Worm (Caenorhabditis elegans) whole organism, L2 larva: ENCODE results near the gene H01M10.2.

Experiments
- C34F6.9 ChIP-seq: fragments of 150-350 bp; optimal IDR thresholded peaks from 2 replicates; lab custom pipeline; 2014; ENCODE audit warnings: missing biosample characterization, missing genetic modification characterization
- F13H6.1 ChIP-seq: sonication (generic microtip); optimal IDR thresholded peaks from 2 replicates; lab custom pipeline; 2016; ENCODE audit warnings: missing genetic modification characterization, missing compliant biosample characterization
- R02D3.7 ChIP-seq: fragments of 150-350 bp; optimal IDR thresholded peaks from 2 replicates; lab custom pipeline; 2014; ENCODE audit warnings: missing biosample characterization, missing genetic modification characterization
- Y55F3AM.14 ChIP-seq: fragments of 200-800 bp; sonication (Bioruptor generic); optimal IDR thresholded peaks from 2 replicates; lab custom pipeline; 2018; ENCODE audit warnings: mild to moderate bottlenecking, missing genetic modification characterization, missing compliant biosample characterization
- ZK546.5 ChIP-seq: sonication (generic microtip); optimal IDR thresholded peaks from 2 replicates; lab custom pipeline; 2017; ENCODE audit warnings: missing biosample characterization, missing genetic modification characterization
- aly-2 ChIP-seq: fragments of 150-350 bp; optimal IDR thresholded peaks from 2 replicates; lab custom pipeline; 2014; ENCODE audit warnings: missing biosample characterization, missing genetic modification characterization
- ama-1 ChIP-seq: fragments of 150-350 bp; optimal IDR thresholded peaks from 2 replicates; lab custom pipeline; 2018; ENCODE audit warnings: inconsistent platforms
- blmp-1 ChIP-seq: sonication (generic microtip); optimal IDR thresholded peaks from 2 replicates; lab custom pipeline; 2017; ENCODE audit warnings: missing genetic modification characterization, mild to moderate bottlenecking, missing compliant biosample characterization, antibody characterized with exemption, moderate library complexity; ENCODE audit not compliant: insufficient read depth
- ceh-16 ChIP-seq: fragments of 150-350 bp; optimal IDR thresholded peaks from 2 replicates; lab custom pipeline; 2014; ENCODE audit warnings: missing biosample characterization, missing genetic modification characterization
- dmd-4 ChIP-seq: sonication (generic microtip); optimal IDR thresholded peaks from 2 replicates; lab custom pipeline; 2017; ENCODE audit warnings: missing biosample characterization, missing genetic modification characterization
- fos-1 ChIP-seq: fragments of 150-350 bp; optimal IDR thresholded peaks from 2 replicates; lab custom pipeline; 2014; ENCODE audit warnings: missing biosample characterization, missing genetic modification characterization
- lin-11 ChIP-seq: fragments of 150-350 bp; sonication (generic microtip); optimal IDR thresholded peaks from 2 replicates; lab custom pipeline; 2014; ENCODE audit warnings: missing biosample characterization, missing genetic modification characterization, inconsistent platforms, mixed read lengths
- lin-13 ChIP-seq: fragments of 150-350 bp; optimal IDR thresholded peaks from 2 replicates; lab custom pipeline; 2014; ENCODE audit warnings: missing biosample characterization, missing genetic modification reagents, missing genetic modification characterization
- lin-39 ChIP-seq: fragments of 150-350 bp; optimal IDR thresholded peaks from 2 replicates; lab custom pipeline; 2014; ENCODE audit warnings: missing biosample characterization, missing genetic modification reagents, missing genetic modification characterization
- lsy-2 ChIP-seq, 2 experiments: fragments of 150-350 bp in 1 of 2; sonication (generic microtip) in 1 of 2; optimal IDR thresholded peaks; 2 replicates each; lab custom pipeline; 2014 to 2017; ENCODE audit warnings: missing biosample characterization in 2 of 2, missing genetic modification characterization in 2 of 2
- mab-5 ChIP-seq: fragments of 150-350 bp; optimal IDR thresholded peaks from 2 replicates; lab custom pipeline; 2014; ENCODE audit warnings: missing biosample characterization, missing genetic modification characterization
- mbf-1 ChIP-seq: sonication (generic microtip); optimal IDR thresholded peaks from 2 replicates; lab custom pipeline; 2017; ENCODE audit warnings: missing biosample characterization, missing genetic modification characterization
- mdl-1 ChIP-seq, 2 experiments: fragments of 150-350 bp in 1 of 2; sonication (generic microtip) in 1 of 2; optimal IDR thresholded peaks; 2 replicates each; lab custom pipeline; 2017; ENCODE audit warnings: missing biosample characterization in 2 of 2, missing genetic modification characterization in 2 of 2
- nhr-11 ChIP-seq: fragments of 150-350 bp; optimal IDR thresholded peaks from 2 replicates; lab custom pipeline; 2014; ENCODE audit warnings: missing biosample characterization, missing genetic modification characterization
- nhr-12 ChIP-seq: fragments of 150-350 bp; optimal IDR thresholded peaks from 2 replicates; lab custom pipeline; 2014; ENCODE audit warnings: missing biosample characterization, missing genetic modification characterization
- nhr-129 ChIP-seq: fragments of 150-350 bp; optimal IDR thresholded peaks from 2 replicates; lab custom pipeline; 2014; ENCODE audit warnings: missing biosample characterization, missing genetic modification characterization
- nhr-21 ChIP-seq: fragments of 150-350 bp; optimal IDR thresholded peaks from 2 replicates; lab custom pipeline; 2014; ENCODE audit warnings: missing biosample characterization, missing genetic modification characterization
- nhr-23 ChIP-seq: fragments of 150-350 bp; optimal IDR thresholded peaks from 2 replicates; lab custom pipeline; 2014; ENCODE audit warnings: missing biosample characterization, missing genetic modification reagents, missing genetic modification characterization
- nhr-237 ChIP-seq: fragments of 150-350 bp; optimal IDR thresholded peaks from 2 replicates; lab custom pipeline; 2014; ENCODE audit warnings: missing biosample characterization, missing genetic modification characterization
- nhr-25 ChIP-seq: fragments of 150-350 bp; sonication (generic microtip); optimal IDR thresholded peaks from 3 replicates; lab custom pipeline; 2014; ENCODE audit warnings: missing biosample characterization, missing genetic modification characterization
- nhr-6 ChIP-seq: fragments of 150-350 bp; optimal IDR thresholded peaks from 2 replicates; lab custom pipeline; 2014; ENCODE audit warnings: missing biosample characterization, missing genetic modification characterization
- nhr-77 ChIP-seq: fragments of 150-350 bp; optimal IDR thresholded peaks from 2 replicates; lab custom pipeline; 2014; ENCODE audit warnings: missing biosample characterization, missing genetic modification characterization
- peb-1 ChIP-seq: fragments of 150-350 bp; optimal IDR thresholded peaks from 2 replicates; lab custom pipeline; 2014; ENCODE audit warnings: missing biosample characterization, missing genetic modification characterization
- sem-4 ChIP-seq: fragments of 150-350 bp; optimal IDR thresholded peaks from 2 replicates; lab custom pipeline; 2014; ENCODE audit warnings: missing biosample characterization, missing genetic modification reagents, missing genetic modification characterization
- sma-3 ChIP-seq: sonication (generic microtip); optimal IDR thresholded peaks from 2 replicates; lab custom pipeline; 2016; ENCODE audit warnings: missing genetic modification reagents, missing genetic modification characterization, missing compliant biosample characterization
- sma-9 ChIP-seq, 2 experiments: fragments of 150-350 bp in 1 of 2; sonication (generic microtip) in 1 of 2; optimal IDR thresholded peaks; 2 replicates each; lab custom pipeline; 2014 to 2016; ENCODE audit warnings: missing genetic modification characterization in 2 of 2, mild to moderate bottlenecking in 1 of 2, missing biosample characterization in 1 of 2, missing compliant biosample characterization in 1 of 2, missing genetic modification reagents in 1 of 2, moderate library complexity in 1 of 2
- snpc-4 ChIP-seq: fragments of 150-350 bp; optimal IDR thresholded peaks from 2 replicates; lab custom pipeline; 2014; ENCODE audit warnings: missing biosample characterization, missing genetic modification characterization
- unc-55 ChIP-seq: fragments of 150-350 bp; sonication (generic microtip); optimal IDR thresholded peaks from 3 replicates; lab custom pipeline; 2014; ENCODE audit warnings: missing biosample characterization, missing genetic modification reagents, missing genetic modification characterization
- unc-62 ChIP-seq: fragments of 150-350 bp; optimal IDR thresholded peaks from 2 replicates; lab custom pipeline; 2014; ENCODE audit warnings: missing biosample characterization, missing genetic modification reagents, missing genetic modification characterization
- zag-1 ChIP-seq: fragments of 150-350 bp; optimal IDR thresholded peaks from 2 replicates; lab custom pipeline; 2014; ENCODE audit warnings: missing biosample characterization, missing genetic modification characterization
- ztf-1 ChIP-seq: fragments of 200-800 bp; sonication (Bioruptor generic); conservative IDR thresholded peaks from 2 replicates; pipeline ENCODE4 v1.3.6; 2022; ENCODE audit warnings: missing genetic modification characterization, missing compliant biosample characterization
- ztf-11 ChIP-seq: sonication (generic microtip); optimal IDR thresholded peaks from 2 replicates; lab custom pipeline; 2017; ENCODE audit warnings: missing biosample characterization, missing genetic modification characterization
- ztf-4 ChIP-seq: fragments of 150-350 bp; optimal IDR thresholded peaks from 2 replicates; lab custom pipeline; 2014; ENCODE audit warnings: missing biosample characterization, missing genetic modification characterization

The H01M10.2 gene

DNA sequence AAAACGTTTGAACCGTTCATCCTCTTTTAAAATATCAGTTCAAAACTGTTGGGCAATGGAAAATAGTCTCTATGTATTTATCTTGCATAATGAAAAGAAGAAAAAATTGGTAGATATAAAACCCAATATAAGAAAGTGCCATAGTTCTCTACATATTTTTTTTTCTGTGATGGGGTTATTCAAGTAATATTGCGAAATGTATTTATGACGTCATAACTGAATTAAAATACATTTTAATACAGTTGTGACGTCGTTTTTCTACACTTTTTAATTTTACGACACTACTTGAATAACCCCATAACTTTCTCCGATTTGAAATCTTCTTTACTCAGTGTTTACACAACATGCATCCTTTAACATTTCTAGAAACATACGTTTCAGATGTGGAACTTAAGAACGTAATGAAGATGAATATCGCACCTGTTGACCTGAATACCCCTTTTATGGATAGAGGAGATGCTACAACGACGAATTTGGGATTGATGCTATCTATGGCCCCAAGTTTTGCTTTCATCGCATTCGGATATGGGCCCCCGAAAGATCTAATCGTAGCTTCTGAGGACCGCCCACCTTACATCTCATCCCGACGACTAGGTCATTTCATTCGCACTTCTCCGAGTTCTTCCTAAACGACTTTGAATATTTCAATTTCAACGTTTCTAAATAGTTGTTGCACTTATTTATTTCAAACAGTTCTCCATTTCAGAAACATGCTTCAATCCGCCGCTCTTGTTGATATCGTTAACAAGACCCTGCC lies 22.1 kb upstream of the H01M10.2 start, which contains the start of gene T03G6.1:
TSS of gene T03G6.1 (plus strand) at position 707 of the 757 bp plus-strand sequence.
- TF ChIP-seq ztf-4 (tag; lab: Kevin White, UChicago) (no peak), ztf-1 (no peak), nhr-25 (tag; lab: Kevin White, UChicago) (no peak), nhr-12 (tag; lab: Kevin White, UChicago) (no peak)

DNA sequence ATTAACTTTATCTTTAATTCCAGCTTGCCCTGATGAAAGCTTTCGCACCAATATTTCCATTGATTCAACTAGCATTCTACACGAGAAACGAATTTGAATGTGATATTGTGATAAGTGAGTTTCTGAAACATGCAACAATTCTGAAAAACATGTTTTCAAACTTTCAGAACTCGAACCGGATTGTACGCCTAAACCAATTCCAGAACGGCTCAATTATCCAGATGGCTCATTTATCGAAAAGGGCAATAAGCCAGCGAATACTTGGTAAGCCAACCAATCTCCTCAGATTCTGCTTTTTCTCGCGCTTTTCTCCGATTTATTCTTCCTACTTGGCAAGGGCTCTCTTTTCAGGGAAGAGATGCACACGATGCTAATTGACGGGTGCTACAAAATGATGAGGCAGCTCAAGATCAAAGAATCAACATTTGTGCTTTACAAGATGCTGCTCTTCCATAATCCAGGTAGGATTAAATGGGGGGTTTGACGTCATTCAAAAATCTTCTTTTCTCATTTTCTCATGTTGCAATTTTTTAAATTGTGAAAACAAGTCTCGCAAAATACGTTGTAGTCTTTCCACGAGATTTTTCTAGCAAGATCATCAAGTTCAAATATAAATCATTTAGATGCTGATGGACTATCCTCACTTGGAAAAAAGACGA lies 18.9 kb upstream of the H01M10.2 start:
- TF ChIP-seq lsy-2 (tag; optimal IDR thresholded peaks at IDR 0.05; lab: Kevin White, UChicago) (peak in 1 of 2 experiments; percentile 46), ceh-16 (no peak), sma-9 (GFP tag; optimal IDR thresholded peaks at IDR 0.05; lab: Kevin White, UChicago) (peak; percentile 54), sma-9 (tag; optimal IDR thresholded peaks at IDR 0.05; lab: Kevin White, UChicago) (no peak), C34F6.9 (tag; lab: Kevin White, UChicago) (peak; percentile 13), nhr-77 (tag; lab: Kevin White, UChicago) (no peak), unc-55 (peak; percentile 90), Y55F3AM.14 (GFP tag; lab: Kevin White, UChicago) (peak; percentile 22), ama-1 (lab: Kevin White, UChicago) (peak; percentile 5), mab-5 (tag; lab: Kevin White, UChicago) (peak; percentile 55), mdl-1 (tag; optimal IDR thresholded peaks at IDR 0.05; lab: Kevin White, UChicago) (no peak)

DNA sequence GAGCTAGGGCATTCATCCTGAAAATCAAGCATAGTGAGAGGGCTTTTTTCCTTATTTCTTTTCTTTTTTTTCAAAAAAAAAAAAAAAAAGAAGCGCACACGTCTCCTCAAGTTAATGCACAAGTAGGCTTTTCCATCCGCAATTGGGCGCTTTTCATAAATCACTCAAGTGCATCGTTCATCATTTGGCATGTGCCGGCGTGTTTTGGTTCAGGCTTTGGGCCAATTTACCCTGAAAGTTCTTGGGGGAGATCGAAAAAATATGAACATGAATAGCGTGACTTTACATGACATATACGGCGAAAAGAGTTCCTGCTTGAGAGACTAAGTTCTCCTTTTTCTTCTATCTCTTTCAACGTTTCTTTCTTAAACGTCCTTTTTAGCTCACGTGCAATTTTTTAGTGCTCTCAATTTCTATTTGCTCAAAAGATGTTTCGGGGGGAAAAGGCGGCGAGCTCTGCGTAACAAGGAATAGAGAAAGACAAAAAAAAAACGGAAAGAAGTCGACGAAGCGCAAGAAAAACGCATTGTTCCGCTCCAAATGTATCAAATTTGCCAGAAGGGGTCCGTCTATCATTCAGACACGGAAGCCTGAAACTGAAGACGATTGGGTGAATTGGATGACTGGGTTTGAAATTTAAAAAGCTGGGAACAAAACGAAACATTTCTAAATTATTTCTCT lies 15.6 kb upstream of the H01M10.2 start:
- TF ChIP-seq sma-3 (GFP tag; lab: Kevin White, UChicago) (no peak), F13H6.1 (tag; lab: Kevin White, UChicago) (peak; percentile 4), nhr-77 (tag; lab: Kevin White, UChicago) (no peak), snpc-4 (no peak), Y55F3AM.14 (GFP tag; lab: Kevin White, UChicago) (no peak), blmp-1 (no peak), mdl-1 (tag; optimal IDR thresholded peaks at IDR 0.05; lab: Kevin White, UChicago) (no peak), dmd-4 (tag; lab: Kevin White, UChicago) (no peak), unc-55 (no peak), sma-9 (GFP tag; optimal IDR thresholded peaks at IDR 0.05; lab: Kevin White, UChicago) (no peak), sma-9 (tag; optimal IDR thresholded peaks at IDR 0.05; lab: Kevin White, UChicago) (no peak), nhr-12 (tag; lab: Kevin White, UChicago) (no peak), lin-11 (tag; lab: Kevin White, UChicago) (no peak), mab-5 (tag; lab: Kevin White, UChicago) (peak; percentile 58), sem-4 (tag; lab: Kevin White, UChicago) (no peak), lsy-2 (tag; optimal IDR thresholded peaks at IDR 0.05; lab: Kevin White, UChicago) (no peak), lin-13 (no peak), C34F6.9 (tag; lab: Kevin White, UChicago) (peak; percentile 1)

DNA sequence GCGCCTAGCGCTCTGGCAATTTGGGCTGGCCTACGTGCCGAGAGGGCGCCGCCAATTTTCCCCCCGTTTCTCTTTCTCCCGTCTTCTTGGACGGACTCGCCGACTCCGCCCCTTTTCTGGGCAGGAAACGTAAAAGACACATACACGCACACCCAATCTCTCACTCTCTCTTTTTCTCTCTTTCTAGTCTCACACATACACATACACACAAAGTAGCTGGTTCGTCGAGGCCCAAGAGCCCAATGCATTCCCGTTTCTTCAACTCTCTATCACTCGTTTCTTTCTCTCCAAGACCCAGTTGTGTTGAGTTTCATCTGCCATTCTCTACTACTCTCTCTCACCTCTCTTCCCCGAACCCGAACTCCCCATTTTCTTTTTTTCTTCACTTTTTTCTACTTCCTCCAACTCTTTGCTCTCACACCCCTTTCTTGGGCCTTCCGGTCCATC lies 13.3 kb upstream of the H01M10.2 start:
- TF ChIP-seq mdl-1 (tag; optimal IDR thresholded peaks at IDR 0.05; lab: Kevin White, UChicago) (peak in 1 of 2 experiments; percentile 56), ZK546.5 (tag; lab: Kevin White, UChicago) (no peak), ama-1 (lab: Kevin White, UChicago) (no peak), sma-3 (GFP tag; lab: Kevin White, UChicago) (peak; percentile 5), R02D3.7 (no peak), C34F6.9 (tag; lab: Kevin White, UChicago) (peak; percentile 78), ztf-11 (tag; lab: Kevin White, UChicago) (no peak), nhr-21 (tag; lab: Kevin White, UChicago) (no peak), nhr-23 (tag; lab: Kevin White, UChicago) (no peak), ceh-16 (no peak), lin-13 (peak; percentile 41), mab-5 (tag; lab: Kevin White, UChicago) (peak; percentile 26), nhr-237 (tag; lab: Kevin White, UChicago) (no peak), ztf-4 (tag; lab: Kevin White, UChicago) (peak; percentile 75), sem-4 (tag; lab: Kevin White, UChicago) (peak; percentile 5), sma-9 (GFP tag; optimal IDR thresholded peaks at IDR 0.05; lab: Kevin White, UChicago) (peak; percentile 78), sma-9 (tag; optimal IDR thresholded peaks at IDR 0.05; lab: Kevin White, UChicago) (no peak), nhr-11 (no peak), unc-62 (no peak), peb-1 (no peak), lin-39 (tag; lab: Kevin White, UChicago) (no peak), lsy-2 (tag; optimal IDR thresholded peaks at IDR 0.05; lab: Kevin White, UChicago) (peak; percentile 52 to 76), lin-11 (tag; lab: Kevin White, UChicago) (peak; percentile 1), Y55F3AM.14 (GFP tag; lab: Kevin White, UChicago) (peak; percentile 49), mbf-1 (no peak), aly-2 (tag; lab: Kevin White, UChicago) (no peak), nhr-77 (tag; lab: Kevin White, UChicago) (no peak), nhr-25 (tag; lab: Kevin White, UChicago) (no peak), nhr-6 (tag; lab: Kevin White, UChicago) (peak; percentile 76), nhr-129 (tag; lab: Kevin White, UChicago) (peak; percentile 81), snpc-4 (peak; percentile 37), fos-1 (tag; lab: Kevin White, UChicago) (peak; percentile 28), zag-1 (tag; lab: Kevin White, UChicago) (peak; percentile 86)
